Worm (Caenorhabditis elegans): ENCODE measurements around the gene B0244.17.
A peak's percentile ranks its signal among the peaks of the same experiment; 100 is the strongest.

Gene B0244.17

DNA sequence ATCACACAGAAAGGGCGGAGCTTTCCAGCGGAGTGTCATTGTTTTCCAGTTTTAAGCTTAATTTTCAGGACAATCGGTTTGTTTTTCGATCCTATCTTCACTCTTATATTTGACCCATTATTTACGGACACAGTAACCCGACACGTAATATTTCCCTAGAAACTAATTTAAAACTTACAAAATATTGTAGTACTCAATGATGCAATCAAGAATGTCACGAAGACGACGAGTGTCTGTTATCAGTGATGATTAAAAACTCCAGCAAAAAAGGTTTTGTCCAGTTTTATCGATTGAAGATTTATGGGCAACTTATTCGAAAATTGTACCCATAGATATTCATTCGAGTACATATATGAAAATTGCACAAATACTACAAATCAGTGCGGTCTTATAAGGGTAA lies at the start of gene B0244.17:
Gene B0244.17, plus strand, starts transcription at position 301 of the 400 bp plus-strand sequence.
- no peak for TF ChIP-seq lin-32 (GFP tag; optimal IDR thresholded peaks at IDR 0.05)
- TF ChIP-seq mab-5 (tag; optimal IDR thresholded peaks at IDR 0.05): no peak
- no peak for TF ChIP-seq ham-2 (GFP tag; optimal IDR thresholded peaks at IDR 0.05)
- TF ChIP-seq nhr-28 (tag; optimal IDR thresholded peaks at IDR 0.05): no peak
- TF ChIP-seq mls-2 (tag; optimal IDR thresholded peaks at IDR 0.05): no peak
- no peak for TF ChIP-seq ces-1 (GFP tag; optimal IDR thresholded peaks at IDR 0.05)
- TF ChIP-seq cnd-1 (tag; optimal IDR thresholded peaks at IDR 0.05): no peak
- TF ChIP-seq hlh-1 (tag; optimal IDR thresholded peaks at IDR 0.05): no peak
- no peak for TF ChIP-seq unc-62 (GFP tag; optimal IDR thresholded peaks at IDR 0.05)
- TF ChIP-seq bed-3 (GFP tag; optimal IDR thresholded peaks at IDR 0.05): no peak
- no peak for TF ChIP-seq flh-1 (GFP tag; optimal IDR thresholded peaks at IDR 0.05)
- TF ChIP-seq ceh-43 (GFP tag; optimal IDR thresholded peaks at IDR 0.05): no peak
- TF ChIP-seq nhr-76 (tag; optimal IDR thresholded peaks at IDR 0.05): no peak
- TF ChIP-seq ztf-11 (tag; optimal IDR thresholded peaks at IDR 0.05): no peak
- no peak for TF ChIP-seq lin-13 (tag; optimal IDR thresholded peaks at IDR 0.05)
- TF ChIP-seq sem-2 (GFP tag; optimal IDR thresholded peaks at IDR 0.05): no peak
- TF ChIP-seq pha-4 (tag; optimal IDR thresholded peaks at IDR 0.05): no peak

- TF ChIP-seq nhr-2 (tag; optimal IDR thresholded peaks at IDR 0.05): no peak
- no peak for TF ChIP-seq zip-8 (tag; optimal IDR thresholded peaks at IDR 0.05)
- TF ChIP-seq tbx-8 (GFP tag; optimal IDR thresholded peaks at IDR 0.05): no peak
- TF ChIP-seq ceh-39 (tag; optimal IDR thresholded peaks at IDR 0.05): no peak
- no peak for TF ChIP-seq pha-4 (tag; optimal IDR thresholded peaks at IDR 0.05)
- TF ChIP-seq ztf-11 (tag; optimal IDR thresholded peaks at IDR 0.05): no peak
- no peak for TF ChIP-seq blmp-1 (tag; optimal IDR thresholded peaks at IDR 0.05)
- no peak for TF ChIP-seq bed-3 (GFP tag; optimal IDR thresholded peaks at IDR 0.05)
- no peak for TF ChIP-seq unc-39 (tag; optimal IDR thresholded peaks at IDR 0.05)
- TF ChIP-seq cnd-1 (tag; optimal IDR thresholded peaks at IDR 0.05): no peak
- TF ChIP-seq M03D4.4 (tag; optimal IDR thresholded peaks at IDR 0.05): no peak
- TF ChIP-seq unc-120 (tag; optimal IDR thresholded peaks at IDR 0.05; ENCODE audit: poor library complexity, severe bottlenecking): no peak
- TF ChIP-seq lin-13 (tag; optimal IDR thresholded peaks at IDR 0.05): no peak
- no peak for TF ChIP-seq lsy-2 (tag; optimal IDR thresholded peaks at IDR 0.05)
- no peak for TF ChIP-seq elt-1 (tag; optimal IDR thresholded peaks at IDR 0.05; ENCODE audit: borderline replicate concordance, insufficient read depth)
- no peak for TF ChIP-seq lin-32 (GFP tag; optimal IDR thresholded peaks at IDR 0.05)
Observed at ce11 chrIII:5683998-5684397, 49.0 kb upstream of the B0244.17 start, which contains the start of gene rcan-1. Gene rcan-1, minus strand, starts transcription at chrIII:5684098.

DNA sequence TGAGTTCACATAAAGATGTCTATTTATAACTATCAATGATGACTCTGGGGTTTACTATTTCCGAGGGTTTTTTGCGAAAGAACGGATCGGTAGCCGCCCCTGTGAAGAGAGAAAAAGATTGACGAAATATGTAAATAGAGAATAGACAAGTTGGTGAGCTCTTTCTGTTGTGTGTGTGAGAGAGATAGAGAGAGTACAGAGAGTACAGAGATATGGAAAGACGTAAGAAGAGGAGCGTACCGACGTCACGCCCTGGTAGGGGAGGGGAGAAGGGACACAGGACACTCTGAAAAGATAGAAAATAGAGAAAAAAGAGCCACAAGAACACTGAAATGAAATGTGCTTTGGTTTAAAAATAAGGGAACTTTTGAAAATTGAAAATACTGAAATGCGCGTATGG lies 44.8 kb upstream of the B0244.17 start:
- no peak for TF ChIP-seq bed-3 (GFP tag; optimal IDR thresholded peaks at IDR 0.05)
- TF ChIP-seq ces-1 (GFP tag; optimal IDR thresholded peaks at IDR 0.05): peak; percentile 27
- TF ChIP-seq unc-120 (tag; optimal IDR thresholded peaks at IDR 0.05; ENCODE audit: poor library complexity, severe bottlenecking): no peak
- TF ChIP-seq pha-4 (tag; optimal IDR thresholded peaks at IDR 0.05): peak; percentile 75
- peak; percentile 33 for TF ChIP-seq lsy-2 (tag; optimal IDR thresholded peaks at IDR 0.05)
- TF ChIP-seq ceh-43 (GFP tag; optimal IDR thresholded peaks at IDR 0.05): no peak
- no peak for TF ChIP-seq sem-2 (GFP tag; optimal IDR thresholded peaks at IDR 0.05)

DNA sequence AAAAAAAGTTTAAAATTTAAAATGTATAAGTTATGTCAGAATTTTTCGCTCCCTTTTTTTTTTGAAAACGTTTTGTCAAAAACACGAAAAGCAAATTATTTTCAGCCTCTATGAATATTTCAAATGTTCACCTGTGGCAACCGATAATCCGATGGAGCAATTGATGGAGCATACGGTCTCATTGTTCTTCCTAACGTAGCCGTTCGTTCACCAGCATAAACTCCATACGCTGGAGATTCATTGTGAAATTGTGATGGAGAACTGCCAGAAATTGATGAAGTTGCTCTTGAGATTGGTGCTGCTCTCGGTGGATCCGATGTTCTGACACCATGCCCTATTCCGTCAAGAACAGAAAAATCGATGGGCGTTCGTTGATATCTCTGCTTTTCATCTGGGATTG lies 41.2 kb upstream of the B0244.17 start:
- no peak for TF ChIP-seq ces-1 (GFP tag; optimal IDR thresholded peaks at IDR 0.05)
- TF ChIP-seq nhr-237 (tag; optimal IDR thresholded peaks at IDR 0.05): no peak
- TF ChIP-seq sem-2 (GFP tag; optimal IDR thresholded peaks at IDR 0.05): no peak
- TF ChIP-seq ceh-39 (tag; optimal IDR thresholded peaks at IDR 0.05): no peak
- TF ChIP-seq bed-3 (GFP tag; optimal IDR thresholded peaks at IDR 0.05): no peak
- no peak for TF ChIP-seq lin-32 (GFP tag; optimal IDR thresholded peaks at IDR 0.05)
- TF ChIP-seq nhr-28 (tag; optimal IDR thresholded peaks at IDR 0.05): no peak
- no peak for TF ChIP-seq flh-1 (GFP tag; optimal IDR thresholded peaks at IDR 0.05)
- TF ChIP-seq tbx-8 (GFP tag; optimal IDR thresholded peaks at IDR 0.05): no peak
- no peak for TF ChIP-seq elt-3 (tag; optimal IDR thresholded peaks at IDR 0.05)
- no peak for TF ChIP-seq lsy-2 (tag; optimal IDR thresholded peaks at IDR 0.05)
- TF ChIP-seq unc-62 (GFP tag; optimal IDR thresholded peaks at IDR 0.05): no peak
- no peak for TF ChIP-seq ceh-83 (GFP tag; optimal IDR thresholded peaks at IDR 0.05)
- TF ChIP-seq unc-39 (tag; optimal IDR thresholded peaks at IDR 0.05): no peak

DNA sequence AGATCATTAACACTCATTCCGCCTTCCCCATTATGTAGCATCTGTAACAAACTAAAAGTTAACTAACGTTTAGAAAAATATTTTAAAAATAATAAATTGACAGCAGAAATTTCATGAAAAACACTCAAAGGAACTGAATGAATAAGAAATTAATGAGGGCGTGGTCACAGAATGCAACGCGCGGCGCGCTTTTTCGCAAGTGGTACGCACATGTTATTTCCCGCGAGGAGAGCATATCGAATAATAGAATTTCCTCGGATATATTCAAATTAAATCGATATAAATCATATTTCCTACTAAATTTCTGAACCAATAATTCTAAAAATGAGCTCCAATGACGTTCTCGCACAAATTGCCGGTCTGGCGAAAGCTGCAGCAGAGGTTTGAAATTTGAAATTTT lies 40.3 kb upstream of the B0244.17 start, which contains the start of the genes abi-1 and arle-14:
Gene abi-1, minus strand, starts transcription at position 51 of the 400 bp plus-strand sequence.
Gene arle-14, plus strand, starts transcription at position 217 of the 400 bp plus-strand sequence.
- TF ChIP-seq lsy-2 (tag; optimal IDR thresholded peaks at IDR 0.05) (peak; percentile 10), flh-1 (GFP tag; optimal IDR thresholded peaks at IDR 0.05) (no peak), ces-1 (GFP tag; optimal IDR thresholded peaks at IDR 0.05) (peak; percentile 76), ztf-11 (tag; optimal IDR thresholded peaks at IDR 0.05) (no peak), M03D4.4 (tag; optimal IDR thresholded peaks at IDR 0.05) (no peak), sptf-1 (tag; optimal IDR thresholded peaks at IDR 0.05) (peak; percentile 19), nhr-76 (tag; optimal IDR thresholded peaks at IDR 0.05) (no peak), mep-1 (tag; optimal IDR thresholded peaks at IDR 0.05) (peak; percentile 31)

Measured in whole organism, mixed stage, embryonic.